Worm (Caenorhabditis elegans): ENCODE results near the gene H13N06.7.

DNA sequence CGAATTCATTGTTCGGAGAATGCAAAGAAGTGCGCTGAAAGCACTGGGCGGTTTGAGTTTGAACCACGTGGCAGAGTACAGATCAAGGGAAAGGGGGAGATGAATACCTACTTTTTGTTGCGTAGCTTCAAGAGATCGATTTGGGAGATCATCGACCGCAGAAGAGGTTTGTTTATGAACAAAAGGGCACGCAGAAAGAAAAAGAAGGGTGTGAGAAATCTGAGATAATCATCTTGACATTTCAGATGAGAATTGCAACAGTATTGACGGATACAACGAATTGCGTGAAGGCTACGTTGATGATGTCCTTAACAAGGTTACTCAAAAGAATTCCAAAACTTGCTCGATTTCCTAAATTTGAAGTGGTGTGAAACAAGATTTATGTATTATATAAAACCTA lies 17.7 kb upstream of the H13N06.7 start:
- TF ChIP-seq W03F9.2 (tag; optimal IDR thresholded peaks at IDR 0.05): no peak
- no peak for TF ChIP-seq him-1 (tag; optimal IDR thresholded peaks at IDR 0.05)
- no peak for TF ChIP-seq dao-5 (tag; optimal IDR thresholded peaks at IDR 0.05)

Data from whole organism, L4/young adult.